Worm (Caenorhabditis elegans): Measurements from ENCODE around the gene frm-7.
A peak's percentile ranks its signal among the peaks of the same experiment; 100 is the strongest.

frm-7 gene

ce11 chrV:12301985-12302591, at the start of gene frm-7, which contains the start of gene F55C5.17:
frm-7 (plus strand) TSS chrV:12302484.
F55C5.17 (plus strand) TSS chrV:12302541.
- TF ChIP-seq fos-1 (tag; optimal IDR thresholded peaks at IDR 0.05) (no peak), snpc-4 (tag; optimal IDR thresholded peaks at IDR 0.05) (no peak), lin-14 (GFP tag; optimal IDR thresholded peaks at IDR 0.05) (peak; percentile 25), blmp-1 (tag; optimal IDR thresholded peaks at IDR 0.05) (no peak), mef-2 (tag; optimal IDR thresholded peaks at IDR 0.05) (no peak), hlh-4 (tag; optimal IDR thresholded peaks at IDR 0.05) (no peak), lin-35 (GFP tag; optimal IDR thresholded peaks at IDR 0.05) (peak in 1 of 2 experiments; percentile 25), fkh-10 (GFP tag; optimal IDR thresholded peaks at IDR 0.05) (no peak), hlh-17 (GFP tag; optimal IDR thresholded peaks at IDR 0.05; ENCODE audit: borderline replicate concordance) (no peak), aha-1 (tag; optimal IDR thresholded peaks at IDR 0.05) (no peak), fkh-8 (tag; optimal IDR thresholded peaks at IDR 0.05) (no peak), sptf-1 (tag; optimal IDR thresholded peaks at IDR 0.05) (no peak), fkh-4 (tag; optimal IDR thresholded peaks at IDR 0.05; ENCODE audit: borderline replicate concordance) (no peak), nhr-12 (tag; optimal IDR thresholded peaks at IDR 0.05) (no peak), nhr-77 (tag; optimal IDR thresholded peaks at IDR 0.05) (no peak), nhr-11 (tag; optimal IDR thresholded peaks at IDR 0.05) (no peak), F16B12.6 (tag; optimal IDR thresholded peaks at IDR 0.05) (no peak), C16A3.4 (tag; optimal IDR thresholded peaks at IDR 0.05) (no peak), isw-1 (GFP tag; IDR thresholded peaks at IDR 0.05) (no peak), lin-15B (tag; optimal IDR thresholded peaks at IDR 0.05) (no peak), nhr-90 (tag; optimal IDR thresholded peaks at IDR 0.05; ENCODE audit: poor library complexity) (peak; percentile 40), elt-3 (tag; optimal IDR thresholded peaks at IDR 0.05) (peak in 1 of 6 experiments; percentile 10), ztf-4 (tag; optimal IDR thresholded peaks at IDR 0.05) (no peak), Y116A8C.19 (tag; optimal IDR thresholded peaks at IDR 0.05; ENCODE audit: borderline replicate concordance) (no peak), lir-3 (tag; optimal IDR thresholded peaks at IDR 0.05; ENCODE audit: poor library complexity) (no peak), nhr-20 (tag; optimal IDR thresholded peaks at IDR 0.05) (no peak), alr-1 (tag; optimal IDR thresholded peaks at IDR 0.05; ENCODE audit: borderline replicate concordance) (no peak), unc-62 (GFP tag; optimal IDR thresholded peaks at IDR 0.05) (no peak), egl-13 (tag; optimal IDR thresholded peaks at IDR 0.05) (no peak), unc-130 (tag; optimal IDR thresholded peaks at IDR 0.05) (no peak), swsn-7 (tag; optimal IDR thresholded peaks at IDR 0.05) (no peak), lsy-2 (tag; optimal IDR thresholded peaks at IDR 0.05) (no peak), nhr-85 (tag) (no peak), rnt-1 (tag; optimal IDR thresholded peaks at IDR 0.05) (no peak), nhr-28 (tag; optimal IDR thresholded peaks at IDR 0.05) (no peak), dsc-1 (tag; optimal IDR thresholded peaks at IDR 0.05) (no peak), efl-3 (GFP tag; optimal IDR thresholded peaks at IDR 0.05) (no peak), sox-4 (tag; optimal IDR thresholded peaks at IDR 0.05) (no peak), aly-2 (tag; optimal IDR thresholded peaks at IDR 0.05) (no peak), hpl-2 (GFP tag; optimal IDR thresholded peaks at IDR 0.05) (no peak), mab-9 (GFP tag; IDR thresholded peaks at IDR 0.05) (no peak), unc-98 (GFP tag; IDR thresholded peaks at IDR 0.05) (no peak), nhr-71 (tag; optimal IDR thresholded peaks at IDR 0.05) (peak; percentile 43), vab-15 (tag; optimal IDR thresholded peaks at IDR 0.05) (no peak), ets-5 (GFP tag; IDR thresholded peaks at IDR 0.05) (no peak), tlp-1 (tag; optimal IDR thresholded peaks at IDR 0.05) (no peak), zag-1 (tag; optimal IDR thresholded peaks at IDR 0.05) (no peak), efl-1 (optimal IDR thresholded peaks at IDR 0.05) (no peak), efl-1 (GFP tag; optimal IDR thresholded peaks at IDR 0.05 in 1 of 2) (peak in 1 of 2 experiments; percentile 90), elt-2 (tag; optimal IDR thresholded peaks at IDR 0.05) (peak; percentile 72), ceh-88 (GFP tag; IDR thresholded peaks at IDR 0.05) (no peak)

All from whole organism, L1 larva.